Worm (Caenorhabditis elegans): ENCODE data around the gene F22E5.21.
A peak's percentile ranks its signal among the peaks of the same experiment; 100 is the strongest.

F22E5.21 gene

DNA sequence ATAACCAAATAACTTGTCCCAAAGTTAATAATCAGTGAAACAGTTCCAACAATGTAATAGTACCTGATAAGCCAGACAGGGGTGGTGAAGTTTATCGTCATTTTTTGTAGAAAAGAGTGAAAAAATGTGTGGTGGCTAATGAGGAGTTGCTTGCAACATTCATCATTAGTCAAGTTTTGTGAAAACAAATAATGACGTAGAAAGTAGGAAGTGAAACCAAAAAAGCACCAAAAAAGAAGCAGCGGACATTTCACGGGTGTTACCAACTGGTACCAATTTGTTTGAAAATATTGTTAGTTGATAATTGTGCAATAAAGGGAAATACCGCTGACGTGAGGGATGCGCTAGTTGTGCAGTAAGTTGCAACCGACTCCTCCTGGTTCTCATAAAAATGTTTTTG is 51.8 kb downstream of the F22E5.21 start, which contains the start of gene sri-36:
Gene sri-36, minus strand, starts transcription at position 101 of the 400 bp plus-strand sequence.
- TF ChIP-seq tag-97 (GFP tag; IDR thresholded peaks at IDR 0.05): no peak
- no peak for TF ChIP-seq zag-1 (tag; optimal IDR thresholded peaks at IDR 0.05)
- TF ChIP-seq aha-1 (tag): peak; percentile 9

All from whole organism, L4 larva.